Fruit fly (Drosophila melanogaster) whole organism, pupa: ENCODE data around the gene Doc2.

Experiments
- CG34367 ChIP-seq: fragments of 200-800 bp; sonication (Bioruptor generic); optimal IDR thresholded peaks from 2 replicates; lab custom pipeline; 2018; ENCODE audit warnings: missing biosample characterization, mild to moderate bottlenecking, missing genetic modification characterization
- CG9948 ChIP-seq: fragments of 200-800 bp; sonication (Bioruptor generic); optimal IDR thresholded peaks from 2 replicates; lab custom pipeline; 2018; ENCODE audit warnings: missing biosample characterization, mild to moderate bottlenecking, missing genetic modification characterization, moderate library complexity
- D1 ChIP-seq: fragments of 200-800 bp; sonication (Bioruptor generic); optimal IDR thresholded peaks from 2 replicates; lab custom pipeline; 2018; ENCODE audit warnings: missing biosample characterization, mild to moderate bottlenecking, missing genetic modification characterization, moderate library complexity
- Ets98B ChIP-seq: fragments of 200-800 bp; sonication (Bioruptor generic); IDR thresholded peaks from 2 replicates; pipeline ENCODE4 v1.3.6; 2022; ENCODE audit warnings: missing biosample characterization, missing genetic modification characterization
- Snoo ChIP-seq: fragments of 200-800 bp; sonication (Bioruptor generic); optimal IDR thresholded peaks from 3 replicates; lab custom pipeline; 2017; ENCODE audit warnings: missing biosample characterization, mild to moderate bottlenecking, missing genetic modification characterization, inconsistent platforms

DNA sequence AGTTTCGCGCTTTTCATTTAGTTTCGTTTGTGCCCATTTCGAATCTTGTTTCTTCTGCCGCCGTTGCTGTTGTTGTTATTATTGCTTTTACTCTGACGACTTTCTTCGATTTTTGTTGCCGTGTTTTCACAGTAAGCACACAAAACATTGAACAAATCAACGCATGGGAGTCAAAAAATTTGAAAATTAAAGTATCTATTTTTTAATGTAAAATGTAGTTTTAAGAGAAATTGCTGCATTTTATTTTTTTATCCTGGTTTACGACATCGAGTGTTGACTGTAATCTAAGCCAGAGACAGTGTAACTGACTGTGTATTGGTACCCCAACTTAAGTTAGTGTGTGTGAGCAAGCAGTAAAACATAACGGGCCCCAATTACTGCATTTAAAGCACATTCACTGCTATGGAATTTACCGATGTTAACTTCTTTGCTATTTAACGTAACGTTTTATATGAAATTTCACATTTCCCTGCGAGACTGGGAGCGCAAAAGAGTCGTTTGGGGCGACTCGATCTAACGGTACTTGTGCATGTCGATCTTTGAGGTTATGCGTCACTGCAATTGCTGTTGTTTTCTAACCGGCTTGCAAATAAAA is 22.8 kb downstream of the Doc2 start:
- TF ChIP-seq CG9948 (tag; lab: Kevin White, UChicago), result peak; percentile 58
- TF ChIP-seq CG34367 (tag; lab: Kevin White, UChicago), result peak; percentile 31
- peak; percentile 97 for TF ChIP-seq Ets98B (GFP tag; lab: Robert Waterston, UW)
- peak; percentile 79 for TF ChIP-seq Snoo (tag; lab: Kevin White, UChicago)
- no peak for TF ChIP-seq D1 (tag; lab: Kevin White, UChicago)
